Worm (Caenorhabditis elegans): ENCODE measurements around the gene arrd-12.

The arrd-12 gene

ce11 chrII:13813413-13813812 lies 47.4 kb downstream of the arrd-12 start:
- no peak for TF ChIP-seq unc-62 (GFP tag; optimal IDR thresholded peaks at IDR 0.05)

- TF ChIP-seq unc-62 (GFP tag; optimal IDR thresholded peaks at IDR 0.05), result no peak
Observed at ce11 chrII:13813950-13814349, 47.9 kb downstream of the arrd-12 start.

ce11 chrII:13815513-13815912 lies 49.5 kb downstream of the arrd-12 start:
- TF ChIP-seq unc-62 (GFP tag; optimal IDR thresholded peaks at IDR 0.05), result no peak
